Worm (Caenorhabditis elegans) whole organism, L4 larva: ENCODE results near the gene clec-64.

ENCODE experiments used
- ceh-44 ChIP-seq: fragments of 200-800 bp; sonication (Bioruptor generic); IDR thresholded peaks from 2 replicates; pipeline ENCODE4 v1.3.6; 2022; ENCODE audit warnings: missing genetic modification reagents, missing genetic modification characterization, missing compliant biosample characterization
- jun-1 ChIP-seq: fragments of 150-350 bp; optimal IDR thresholded peaks from 2 replicates; lab custom pipeline; 2014; ENCODE audit warnings: missing biosample characterization, missing genetic modification reagents, missing genetic modification characterization
- lin-1 ChIP-seq: fragments of 200-800 bp; sonication (Bioruptor generic); IDR thresholded peaks from 2 replicates; pipeline ENCODE4 v1.3.6; 2022; ENCODE audit warnings: missing genetic modification reagents, missing genetic modification characterization, missing compliant biosample characterization
- lin-13 ChIP-seq: fragments of 150-350 bp; optimal IDR thresholded peaks from 2 replicates; lab custom pipeline; 2014; ENCODE audit warnings: missing biosample characterization, missing genetic modification reagents, missing genetic modification characterization
- lsy-2 ChIP-seq, 2 experiments: fragments of 150-350 bp in 1 of 2; sonication (generic microtip) in 1 of 2; optimal IDR thresholded peaks; 2 replicates each; lab custom pipeline; 2014 to 2017; ENCODE audit warnings: missing biosample characterization in 2 of 2, missing genetic modification characterization in 2 of 2
- nhr-11 ChIP-seq: fragments of 150-350 bp; optimal IDR thresholded peaks from 2 replicates; lab custom pipeline; 2014; ENCODE audit warnings: missing biosample characterization, missing genetic modification characterization
- nhr-237 ChIP-seq: sonication (generic microtip); optimal IDR thresholded peaks from 2 replicates; lab custom pipeline; 2017; ENCODE audit warnings: missing biosample characterization, missing genetic modification characterization
- nhr-25 ChIP-seq: sonication (generic microtip); optimal IDR thresholded peaks from 2 replicates; lab custom pipeline; 2017; ENCODE audit warnings: missing genetic modification characterization, mild to moderate bottlenecking, missing compliant biosample characterization, antibody characterized with exemption, moderate library complexity, borderline replicate concordance; ENCODE audit not compliant: insufficient read depth
- nhr-28 ChIP-seq: fragments of 150-350 bp; optimal IDR thresholded peaks from 2 replicates; lab custom pipeline; 2014; ENCODE audit warnings: missing biosample characterization, missing genetic modification characterization
- nhr-42 ChIP-seq: fragments of 200-800 bp; sonication (Bioruptor generic); IDR thresholded peaks from 2 replicates; pipeline ENCODE4 v1.3.6; 2022; ENCODE audit warnings: missing genetic modification characterization, missing compliant biosample characterization
- nhr-76 ChIP-seq: fragments of 150-350 bp; optimal IDR thresholded peaks from 2 replicates; lab custom pipeline; 2014; ENCODE audit warnings: missing biosample characterization, missing genetic modification characterization
- rbr-2 ChIP-seq: sonication (generic microtip); optimal IDR thresholded peaks from 2 replicates; lab custom pipeline; 2016; ENCODE audit warnings: missing genotype, missing genetic modification characterization, missing compliant biosample characterization
- unc-39 ChIP-seq: sonication (generic microtip); optimal IDR thresholded peaks from 2 replicates; lab custom pipeline; 2017; ENCODE audit warnings: missing biosample characterization, missing genetic modification characterization
- zag-1 ChIP-seq: fragments of 150-350 bp; optimal IDR thresholded peaks from 2 replicates; lab custom pipeline; 2014; ENCODE audit warnings: missing biosample characterization, missing genetic modification characterization

ce11 chrII:12935259-12935658, 37.2 kb downstream of the clec-64 start, which contains the start of gene lips-9:
- TF ChIP-seq ceh-44 (GFP tag; lab: Robert Waterston, UW): no peak
- TF ChIP-seq nhr-42 (GFP tag; lab: Robert Waterston, UW): no peak
- no peak for TF ChIP-seq rbr-2 (tag; lab: Kevin White, UChicago)
- no peak for TF ChIP-seq nhr-76 (tag; lab: Kevin White, UChicago)
- no peak for TF ChIP-seq nhr-11
- no peak for TF ChIP-seq unc-39 (tag; lab: Kevin White, UChicago)
- TF ChIP-seq lsy-2 (tag; optimal IDR thresholded peaks at IDR 0.05; lab: Kevin White, UChicago): no peak
- TF ChIP-seq lin-13 (GFP tag; lab: Kevin White, UChicago): no peak
- no peak for TF ChIP-seq jun-1 (tag; lab: Kevin White, UChicago)
- no peak for TF ChIP-seq nhr-28
- TF ChIP-seq zag-1: no peak
- TF ChIP-seq nhr-237 (tag; lab: Kevin White, UChicago): no peak
- no peak for TF ChIP-seq nhr-25 (tag; lab: Kevin White, UChicago)
- TF ChIP-seq lin-1 (GFP tag; lab: Robert Waterston, UW): no peak
